Worm (Caenorhabditis elegans) whole organism, L4 larva: Measurements from ENCODE around the gene srv-14.

ENCODE experiments used
- R02D3.7 ChIP-seq: fragments of 150-350 bp; sonication (generic microtip); optimal IDR thresholded peaks from 3 replicates; lab custom pipeline; 2014; ENCODE audit warnings: missing biosample characterization, missing genetic modification characterization
- T20F7.1 ChIP-seq: fragments of 200-800 bp; sonication (Bioruptor generic); optimal IDR thresholded peaks from 2 replicates; lab custom pipeline; 2018; ENCODE audit warnings: mild to moderate bottlenecking, missing genetic modification characterization, missing compliant biosample characterization
- aha-1 ChIP-seq: fragments of 150-350 bp; peaks from one replicate; lab custom pipeline; 2014; ENCODE audit warnings: missing biosample characterization, missing genetic modification characterization
- ctbp-1 ChIP-seq: fragments of 200-800 bp; sonication (Bioruptor generic); IDR thresholded peaks from 2 replicates; pipeline ENCODE4 v1.3.6; 2022; ENCODE audit warnings: missing genetic modification reagents, missing genetic modification characterization, missing compliant biosample characterization
- lin-13 ChIP-seq: fragments of 150-350 bp; optimal IDR thresholded peaks from 2 replicates; lab custom pipeline; 2014; ENCODE audit warnings: missing biosample characterization, missing genetic modification reagents, missing genetic modification characterization
- lin-29 ChIP-seq: fragments of 200-800 bp; sonication (Bioruptor generic); IDR thresholded peaks from 2 replicates; pipeline ENCODE4 v1.3.6; 2022; ENCODE audit warnings: missing genetic modification reagents, missing genetic modification characterization, missing compliant biosample characterization
- nhr-237 ChIP-seq: sonication (generic microtip); optimal IDR thresholded peaks from 2 replicates; lab custom pipeline; 2017; ENCODE audit warnings: missing biosample characterization, missing genetic modification characterization
- nhr-6 ChIP-seq: fragments of 150-350 bp; optimal IDR thresholded peaks from 2 replicates; lab custom pipeline; 2014; ENCODE audit warnings: missing biosample characterization, missing genetic modification characterization
- sdz-12 ChIP-seq: fragments of 200-800 bp; sonication (Bioruptor generic); optimal IDR thresholded peaks from 2 replicates; lab custom pipeline; 2018; ENCODE audit warnings: mild to moderate bottlenecking, missing genetic modification characterization, missing compliant biosample characterization
- ztf-7 ChIP-seq: fragments of 150-350 bp; optimal IDR thresholded peaks from 2 replicates; lab custom pipeline; 2014; ENCODE audit warnings: missing biosample characterization, missing genetic modification characterization

DNA sequence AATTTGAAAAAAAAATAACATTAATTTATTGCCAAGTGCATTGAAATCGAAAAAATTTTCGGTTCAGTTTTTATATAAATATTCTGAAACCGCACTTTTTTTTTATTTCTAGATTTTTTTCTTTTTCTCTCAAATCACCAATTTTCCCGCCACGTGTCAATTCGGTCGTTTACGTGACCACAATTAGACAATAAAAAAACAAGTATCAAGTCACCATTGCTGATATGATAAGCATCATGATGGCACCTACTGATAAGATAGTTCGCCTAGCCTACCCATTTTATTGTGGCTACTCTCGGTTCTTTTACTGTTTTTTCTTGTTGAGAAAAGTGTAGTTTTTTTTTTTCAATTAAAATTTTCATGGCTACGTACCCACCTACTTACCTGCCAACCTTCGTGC is 35.8 kb upstream of the srv-14 start:
- TF ChIP-seq ctbp-1 (GFP tag; lab: Robert Waterston, UW) = no peak
- no peak for TF ChIP-seq ztf-7 (tag; lab: Kevin White, UChicago)
- no peak for TF ChIP-seq sdz-12 (GFP tag; lab: Kevin White, UChicago)
- no peak for TF ChIP-seq R02D3.7 (tag; lab: Kevin White, UChicago)
- no peak for TF ChIP-seq nhr-6 (tag; lab: Kevin White, UChicago)
- no peak for TF ChIP-seq T20F7.1
- no peak for TF ChIP-seq aha-1 (tag; lab: Kevin White, UChicago)
- TF ChIP-seq lin-29 = no peak
- TF ChIP-seq nhr-237 = no peak
- TF ChIP-seq lin-13 (GFP tag; lab: Kevin White, UChicago) = no peak
